Worm (Caenorhabditis elegans) whole organism, L1 larva: ENCODE results near the gene F57H12.5.

ENCODE experiments used
- C16A3.4 ChIP-seq: fragments of 150-350 bp; optimal IDR thresholded peaks from 2 replicates; lab custom pipeline; 2014; ENCODE audit warnings: missing biosample characterization, missing genetic modification characterization
- C34B4.2 ChIP-seq: sonication (generic microtip); optimal IDR thresholded peaks from 2 replicates; lab custom pipeline; 2017; ENCODE audit warnings: mild to moderate bottlenecking, missing genetic modification characterization, missing compliant biosample characterization
- F16B12.6 ChIP-seq: fragments of 150-350 bp; optimal IDR thresholded peaks from 2 replicates; lab custom pipeline; 2014; ENCODE audit warnings: missing biosample characterization, missing genetic modification characterization
- aha-1 ChIP-seq: fragments of 150-350 bp; optimal IDR thresholded peaks from 2 replicates; lab custom pipeline; 2014; ENCODE audit warnings: missing biosample characterization, missing genetic modification characterization
- alr-1 ChIP-seq: fragments of 200-800 bp; sonication (Bioruptor generic); optimal IDR thresholded peaks from 2 replicates; lab custom pipeline; 2018; ENCODE audit warnings: borderline replicate concordance, mild to moderate bottlenecking, missing genetic modification characterization, missing compliant biosample characterization
- aly-2 ChIP-seq: fragments of 150-350 bp; optimal IDR thresholded peaks from 2 replicates; lab custom pipeline; 2014; ENCODE audit warnings: missing biosample characterization, missing genetic modification characterization
- ama-1 ChIP-seq: fragments of 150-350 bp; optimal IDR thresholded peaks from 2 replicates; lab custom pipeline; 2014
- blmp-1 ChIP-seq: fragments of 150-350 bp; optimal IDR thresholded peaks from 2 replicates; lab custom pipeline; 2014; ENCODE audit warnings: missing biosample characterization, missing genetic modification characterization
- ceh-8 ChIP-seq: fragments of 200-800 bp; sonication (Bioruptor generic); optimal IDR thresholded peaks from 2 replicates; lab custom pipeline; 2018; ENCODE audit warnings: mild to moderate bottlenecking, missing genetic modification characterization, moderate library complexity, missing compliant biosample characterization
- ceh-82 ChIP-seq, 3 experiments: fragments of 150-350 bp in 1 of 3; sonication (generic microtip) in 2 of 3; optimal IDR thresholded peaks; 2 replicates each; lab custom pipeline; 2014 to 2017; ENCODE audit warnings: missing biosample characterization in 3 of 3, missing genetic modification characterization in 3 of 3
- ceh-90 ChIP-seq: sonication (generic microtip); optimal IDR thresholded peaks from 2 replicates; lab custom pipeline; 2016; ENCODE audit warnings: missing genetic modification characterization, missing compliant biosample characterization
- ces-1 ChIP-seq: fragments of 150-350 bp; optimal IDR thresholded peaks from 2 replicates; lab custom pipeline; 2014; ENCODE audit warnings: missing biosample characterization, missing genetic modification reagents, missing genetic modification characterization
- dpl-1 ChIP-seq, 3 experiments: fragments of 150-350 bp in 2 of 3; sonication (generic microtip) in 1 of 3; optimal IDR thresholded peaks; 2 replicates each; lab custom pipeline; 2014 to 2017; ENCODE audit warnings: missing biosample characterization in 3 of 3, missing genetic modification characterization in 3 of 3, missing genetic modification reagents in 3 of 3
- dsc-1 ChIP-seq: sonication (generic microtip); optimal IDR thresholded peaks from 2 replicates; lab custom pipeline; 2016; ENCODE audit warnings: mild to moderate bottlenecking, missing genetic modification characterization, missing compliant biosample characterization
- efl-1 ChIP-seq, 4 experiments: fragments of 150-350 bp; optimal IDR thresholded peaks in 3 of 4; peaks in 1 of 4; 1 replicate in 1 of 4; 2 replicates in 3 of 4; lab custom pipeline; 2014; ENCODE audit warnings: missing biosample characterization in 2 of 4, missing genetic modification characterization in 2 of 4, missing genetic modification reagents in 2 of 4
- egl-13 ChIP-seq: sonication (generic microtip); optimal IDR thresholded peaks from 2 replicates; lab custom pipeline; 2016; ENCODE audit warnings: missing genotype, missing genetic modification reagents, missing genetic modification characterization, missing compliant biosample characterization
- elt-2 ChIP-seq: sonication (generic microtip); optimal IDR thresholded peaks from 2 replicates; lab custom pipeline; 2016; ENCODE audit warnings: missing genetic modification characterization, mild to moderate bottlenecking, inconsistent platforms, missing compliant biosample characterization, missing genetic modification reagents
- elt-3 ChIP-seq, 6 experiments: fragments of 150-350 bp in 1 of 6; sonication (generic microtip); optimal IDR thresholded peaks; 2 replicates each; lab custom pipeline; 2017 to 2018; ENCODE audit warnings: missing biosample characterization in 6 of 6, missing genetic modification characterization in 6 of 6, inconsistent platforms in 1 of 6
- ets-5 ChIP-seq: fragments of 200-800 bp; sonication (Bioruptor generic); IDR thresholded peaks from 2 replicates; pipeline ENCODE4 v1.3.6; 2022; ENCODE audit warnings: missing genetic modification characterization, missing compliant biosample characterization
- fkh-10 ChIP-seq: sonication (generic microtip); optimal IDR thresholded peaks from 2 replicates; lab custom pipeline; 2017; ENCODE audit warnings: missing biosample characterization, missing genetic modification reagents, missing genetic modification characterization
- fkh-4 ChIP-seq: sonication (generic microtip); optimal IDR thresholded peaks from 2 replicates; lab custom pipeline; 2016; ENCODE audit warnings: missing compliant biosample characterization, missing genetic modification characterization, borderline replicate concordance
- hlh-17 ChIP-seq: fragments of 200-800 bp; sonication (Bioruptor generic); optimal IDR thresholded peaks from 2 replicates; lab custom pipeline; 2018; ENCODE audit warnings: missing genetic modification characterization, mild to moderate bottlenecking, missing compliant biosample characterization, moderate library complexity, borderline replicate concordance
- isw-1 ChIP-seq: fragments of 200-800 bp; sonication (Bioruptor generic); IDR thresholded peaks from 2 replicates; pipeline ENCODE4 v1.3.6; 2022; ENCODE audit warnings: missing genetic modification characterization, missing compliant biosample characterization
- lin-13 ChIP-seq: fragments of 150-350 bp; optimal IDR thresholded peaks from 2 replicates; lab custom pipeline; 2014; ENCODE audit warnings: missing biosample characterization, missing genetic modification reagents, missing genetic modification characterization
- lin-14 ChIP-seq: fragments of 200-800 bp; sonication (Bioruptor generic); optimal IDR thresholded peaks from 2 replicates; lab custom pipeline; 2018; ENCODE audit warnings: mild to moderate bottlenecking, missing genetic modification characterization, moderate library complexity, missing compliant biosample characterization
- lin-39 ChIP-seq: fragments of 150-350 bp; optimal IDR thresholded peaks from 2 replicates; lab custom pipeline; 2014; ENCODE audit warnings: missing biosample characterization, missing genetic modification reagents, missing genetic modification characterization
- lir-3 ChIP-seq: sonication (generic microtip); optimal IDR thresholded peaks from 2 replicates; lab custom pipeline; 2016; ENCODE audit warnings: mild to moderate bottlenecking, missing genetic modification characterization, moderate library complexity, missing compliant biosample characterization; ENCODE audit not compliant: poor library complexity
- mef-2 ChIP-seq: fragments of 150-350 bp; optimal IDR thresholded peaks from 2 replicates; lab custom pipeline; 2014; ENCODE audit warnings: missing biosample characterization, missing genetic modification characterization
- nhr-11 ChIP-seq: fragments of 150-350 bp; optimal IDR thresholded peaks from 2 replicates; lab custom pipeline; 2014; ENCODE audit warnings: missing biosample characterization, missing genetic modification characterization
- nhr-12 ChIP-seq: sonication (generic microtip); optimal IDR thresholded peaks from 2 replicates; lab custom pipeline; 2017; ENCODE audit warnings: missing biosample characterization, missing genetic modification characterization
- nhr-71 ChIP-seq: sonication (generic microtip); optimal IDR thresholded peaks from 2 replicates; lab custom pipeline; 2016; ENCODE audit warnings: mild to moderate bottlenecking, missing genetic modification characterization, moderate library complexity, missing compliant biosample characterization
- nhr-76 ChIP-seq: sonication (generic microtip); optimal IDR thresholded peaks from 2 replicates; lab custom pipeline; 2017; ENCODE audit warnings: missing biosample characterization, missing genetic modification characterization
- nhr-84 ChIP-seq: sonication (generic microtip); optimal IDR thresholded peaks from 2 replicates; lab custom pipeline; 2017; ENCODE audit warnings: missing biosample characterization, missing genetic modification characterization
- pag-3 ChIP-seq: sonication (generic microtip); optimal IDR thresholded peaks from 2 replicates; lab custom pipeline; 2017; ENCODE audit warnings: missing genetic modification characterization, mild to moderate bottlenecking, missing compliant biosample characterization, antibody characterized with exemption, borderline replicate concordance; ENCODE audit not compliant: insufficient read depth
- pqm-1 ChIP-seq: sonication (generic microtip); optimal IDR thresholded peaks from 3 replicates; lab custom pipeline; 2017; ENCODE audit warnings: missing biosample characterization, missing genetic modification characterization
- rnt-1 ChIP-seq: sonication (generic microtip); optimal IDR thresholded peaks from 2 replicates; lab custom pipeline; 2016; ENCODE audit warnings: mild to moderate bottlenecking, missing genetic modification characterization, moderate library complexity, missing compliant biosample characterization
- skn-1 ChIP-seq: fragments of 150-350 bp; optimal IDR thresholded peaks from 2 replicates; lab custom pipeline; 2014; ENCODE audit warnings: missing biosample characterization, missing genetic modification characterization
- sox-4 ChIP-seq: sonication (generic microtip); optimal IDR thresholded peaks from 2 replicates; lab custom pipeline; 2016; ENCODE audit warnings: missing genetic modification characterization, missing compliant biosample characterization
- swsn-7 ChIP-seq: sonication (generic microtip); optimal IDR thresholded peaks from 2 replicates; lab custom pipeline; 2016; ENCODE audit warnings: missing genetic modification characterization, missing compliant biosample characterization
- tbx-2 ChIP-seq: sonication (generic microtip); optimal IDR thresholded peaks from 2 replicates; lab custom pipeline; 2016; ENCODE audit warnings: missing genetic modification characterization, missing compliant biosample characterization
- tlp-1 ChIP-seq: fragments of 150-350 bp; optimal IDR thresholded peaks from 2 replicates; lab custom pipeline; 2014; ENCODE audit warnings: missing biosample characterization, missing genetic modification characterization
- unc-30 ChIP-seq: sonication (generic microtip); optimal IDR thresholded peaks from 2 replicates; lab custom pipeline; 2017; ENCODE audit warnings: missing biosample characterization, missing genetic modification characterization
- unc-86 ChIP-seq: sonication (generic microtip); optimal IDR thresholded peaks from 2 replicates; lab custom pipeline; 2016; ENCODE audit warnings: missing genetic modification characterization, missing compliant biosample characterization
- vab-15 ChIP-seq: sonication (generic microtip); optimal IDR thresholded peaks from 2 replicates; lab custom pipeline; 2017; ENCODE audit warnings: missing genotype, mild to moderate bottlenecking, missing genetic modification characterization, missing compliant biosample characterization
- xbp-1 ChIP-seq: sonication (generic microtip); optimal IDR thresholded peaks from 2 replicates; lab custom pipeline; 2016; ENCODE audit warnings: missing genetic modification characterization, missing compliant biosample characterization
- zag-1 ChIP-seq: fragments of 150-350 bp; optimal IDR thresholded peaks from 2 replicates; lab custom pipeline; 2014; ENCODE audit warnings: missing biosample characterization, missing genetic modification characterization
- ztf-4 ChIP-seq: fragments of 150-350 bp; optimal IDR thresholded peaks from 2 replicates; lab custom pipeline; 2014; ENCODE audit warnings: missing biosample characterization, missing genetic modification characterization

Gene F57H12.5

DNA sequence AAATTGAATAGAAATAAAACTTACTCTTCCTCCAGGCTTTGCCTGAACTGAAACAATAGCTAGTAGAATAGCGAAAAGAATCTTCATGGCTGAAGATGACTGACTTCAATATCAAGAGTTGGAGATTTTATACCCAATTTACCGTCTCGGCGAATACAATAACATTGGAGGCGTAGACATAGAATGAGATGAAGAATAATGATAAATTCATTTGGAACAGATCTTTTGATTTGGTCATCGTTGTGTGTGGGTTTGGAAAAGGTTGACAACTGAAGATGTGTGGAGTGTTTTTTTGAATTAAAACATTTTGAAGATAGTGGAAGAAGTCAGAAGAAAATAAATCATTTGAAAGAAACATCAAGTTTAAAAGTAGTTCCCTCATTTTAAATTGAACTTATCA lies 9.1 kb downstream of the F57H12.5 start, which contains the start of gene F57H12.6:
Gene F57H12.6, minus strand, starts transcription at position 101 of the 400 bp plus-strand sequence.
- TF ChIP-seq egl-13 (tag; lab: Kevin White, UChicago) (no peak), xbp-1 (tag; lab: Kevin White, UChicago) (no peak), lin-13 (GFP tag; lab: Kevin White, UChicago) (no peak), mef-2 (no peak), ceh-90 (tag; lab: Kevin White, UChicago) (no peak), sox-4 (tag; lab: Kevin White, UChicago) (no peak), fkh-4 (tag; lab: Kevin White, UChicago) (no peak), aha-1 (tag; lab: Kevin White, UChicago) (no peak), ceh-8 (GFP tag; lab: Kevin White, UChicago) (no peak), nhr-84 (tag; lab: Kevin White, UChicago) (no peak), ets-5 (GFP tag; lab: Robert Waterston, UW) (no peak), tlp-1 (tag; lab: Kevin White, UChicago) (no peak), dsc-1 (tag; lab: Kevin White, UChicago) (no peak), pqm-1 (tag; lab: Kevin White, UChicago) (no peak), tbx-2 (no peak), rnt-1 (tag; lab: Kevin White, UChicago) (no peak), F16B12.6 (tag; lab: Kevin White, UChicago) (no peak), aly-2 (tag; lab: Kevin White, UChicago) (no peak), C16A3.4 (tag; lab: Kevin White, UChicago) (no peak), skn-1 (no peak)
- TF ChIP-seq, all 84 proteins: peak for 0

DNA sequence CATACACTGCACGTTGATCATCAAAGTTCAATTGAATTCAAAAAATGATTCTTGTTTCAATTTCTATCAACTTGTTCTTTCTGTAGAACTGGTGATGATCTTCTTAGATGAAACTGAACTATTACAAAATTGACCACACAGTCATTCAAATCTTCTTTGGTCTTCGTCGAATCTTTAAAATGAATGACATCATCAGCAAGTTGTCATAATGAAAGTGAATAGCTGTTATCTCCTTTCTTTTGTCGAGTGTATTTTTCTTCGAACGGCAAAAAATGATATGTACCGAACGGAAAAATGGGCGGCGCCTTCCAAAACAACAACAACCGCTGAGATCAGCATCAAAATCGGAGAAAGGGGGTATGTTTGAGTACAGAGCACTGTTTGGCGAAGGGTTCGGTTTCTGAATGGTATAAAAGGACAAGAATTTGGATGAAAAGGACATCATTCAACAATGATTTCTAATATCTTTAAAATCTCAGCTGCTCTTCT lies 10.4 kb downstream of the F57H12.5 start, which contains the start of gene ora-1:
Gene ora-1, plus strand, starts transcription at position 439 of the 489 bp plus-strand sequence.
- TF ChIP-seq blmp-1 (tag; lab: Kevin White, UChicago): peak; percentile 62
- TF ChIP-seq elt-2 (tag; lab: Kevin White, UChicago): no peak

ce11 chrIV:7979588-7979987 lies 12.5 kb downstream of the F57H12.5 start, which contains the start of gene unc-24:
Gene unc-24, plus strand, starts transcription at chrIV:7979870.
- TF ChIP-seq efl-1 (optimal IDR thresholded peaks at IDR 0.05; lab: Kevin White, UChicago): peak in 1 of 2 experiments; percentile 20
- TF ChIP-seq efl-1 (GFP tag; optimal IDR thresholded peaks at IDR 0.05 in 1 of 2; lab: Kevin White, UChicago): no peak
- no peak for TF ChIP-seq lir-3
- TF ChIP-seq aha-1 (tag; lab: Kevin White, UChicago): no peak
- TF ChIP-seq pag-3: no peak
- TF ChIP-seq lin-39 (tag; lab: Kevin White, UChicago): no peak
- no peak for TF ChIP-seq skn-1
- no peak for TF ChIP-seq ama-1 (lab: Kevin White, UChicago)
- no peak for TF ChIP-seq C34B4.2 (tag; lab: Kevin White, UChicago)
- TF ChIP-seq nhr-84 (tag; lab: Kevin White, UChicago): no peak
- TF ChIP-seq tbx-2: no peak
- no peak for TF ChIP-seq xbp-1 (tag; lab: Kevin White, UChicago)
- TF ChIP-seq vab-15 (tag; lab: Kevin White, UChicago): no peak
- peak in 1 of 3 experiments; percentile 12 for TF ChIP-seq dpl-1 (GFP tag; optimal IDR thresholded peaks at IDR 0.05; lab: Kevin White, UChicago)
- TF ChIP-seq ztf-4: no peak
- no peak for TF ChIP-seq unc-30 (tag; lab: Kevin White, UChicago)
- TF ChIP-seq nhr-71 (tag; lab: Kevin White, UChicago): no peak
- TF ChIP-seq fkh-10 (GFP tag; lab: Kevin White, UChicago): no peak
- no peak for TF ChIP-seq nhr-76
- no peak for TF ChIP-seq nhr-11 (tag; lab: Kevin White, UChicago)
- TF ChIP-seq zag-1 (tag; lab: Kevin White, UChicago): no peak
- no peak for TF ChIP-seq mef-2
- no peak for TF ChIP-seq hlh-17
- peak; percentile 39 for TF ChIP-seq dsc-1 (tag; lab: Kevin White, UChicago)
- peak; percentile 80 for TF ChIP-seq lin-14
- TF ChIP-seq fkh-4 (tag; lab: Kevin White, UChicago): no peak
- no peak for TF ChIP-seq elt-3 (tag; optimal IDR thresholded peaks at IDR 0.05; lab: Kevin White, UChicago)
- no peak for TF ChIP-seq blmp-1 (tag; lab: Kevin White, UChicago)
- peak; percentile 39 for TF ChIP-seq unc-86 (tag; lab: Kevin White, UChicago)
- TF ChIP-seq ces-1 (GFP tag; lab: Kevin White, UChicago): no peak
- TF ChIP-seq alr-1 (tag; lab: Kevin White, UChicago): no peak
- no peak for TF ChIP-seq isw-1
- no peak for TF ChIP-seq nhr-12 (tag; lab: Kevin White, UChicago)
- TF ChIP-seq swsn-7 (tag; lab: Kevin White, UChicago): no peak
- peak in 1 of 3 experiments; percentile 59 for TF ChIP-seq ceh-82 (tag; optimal IDR thresholded peaks at IDR 0.05; lab: Kevin White, UChicago)
